Fruit fly (Drosophila melanogaster) whole organism, embryonic: ENCODE results near the gene Blimp-1.
A peak's percentile ranks its signal among the peaks of the same experiment; 100 is the strongest.

Experiments used
- Antp ChIP-seq: fragments of 200-800 bp; sonication (Bioruptor generic); optimal IDR thresholded peaks from 3 replicates; lab custom pipeline; 2016; ENCODE audit warnings: missing biosample characterization, missing genetic modification characterization
- B-H2 ChIP-seq: fragments of 200-800 bp; sonication (Bioruptor generic); optimal IDR thresholded peaks from 2 replicates; lab custom pipeline; 2018; ENCODE audit warnings: missing biosample characterization, mild to moderate bottlenecking, missing genetic modification characterization
- Blimp-1 ChIP-seq: fragments of 200-800 bp; sonication (Bioruptor generic); optimal IDR thresholded peaks from 3 replicates; lab custom pipeline; 2018; ENCODE audit warnings: missing biosample characterization, missing genetic modification characterization, mild to moderate bottlenecking, moderate library complexity, missing genetic modification reagents
- CG10267 ChIP-seq: fragments of 200-800 bp; sonication (Bioruptor generic); optimal IDR thresholded peaks from 2 replicates; lab custom pipeline; 2018; ENCODE audit warnings: missing biosample characterization, mild to moderate bottlenecking, missing genetic modification characterization, moderate library complexity
- CG10979 ChIP-seq: fragments of 200-800 bp; sonication (Bioruptor generic); optimal IDR thresholded peaks from 2 replicates; lab custom pipeline; 2018; ENCODE audit warnings: missing biosample characterization, mild to moderate bottlenecking, missing genetic modification characterization, moderate library complexity
- CG12769 ChIP-seq: fragments of 200-800 bp; sonication (Bioruptor generic); optimal IDR thresholded peaks from 2 replicates; lab custom pipeline; 2019; ENCODE audit warnings: missing biosample characterization, mild to moderate bottlenecking, missing genetic modification characterization, moderate library complexity
- CG14014 ChIP-seq: fragments of 200-800 bp; sonication (Bioruptor generic); IDR thresholded peaks from 2 replicates; pipeline ENCODE4 v1.3.6; 2022; ENCODE audit warnings: missing biosample characterization, missing genetic modification characterization
- CG14710 ChIP-seq: fragments of 200-800 bp; sonication (Bioruptor generic); optimal IDR thresholded peaks from 3 replicates; lab custom pipeline; 2019; ENCODE audit warnings: missing biosample characterization, mild to moderate bottlenecking, missing genetic modification characterization, moderate library complexity
- CG15601 ChIP-seq: fragments of 200-800 bp; sonication (Bioruptor generic); optimal IDR thresholded peaks from 3 replicates; lab custom pipeline; 2019; ENCODE audit warnings: missing biosample characterization, mild to moderate bottlenecking, missing genetic modification characterization, moderate library complexity
- CG17385 ChIP-seq: fragments of 200-800 bp; sonication (Bioruptor generic); optimal IDR thresholded peaks from 3 replicates; lab custom pipeline; 2018; ENCODE audit warnings: missing biosample characterization, mild to moderate bottlenecking, missing genetic modification characterization
- CG17829 ChIP-seq: fragments of 200-800 bp; optimal IDR thresholded peaks from 2 replicates; lab custom pipeline; 2019; ENCODE audit warnings: missing biosample characterization, mild to moderate bottlenecking, missing genetic modification characterization, moderate library complexity
- CG18262 ChIP-seq: fragments of 200-800 bp; optimal IDR thresholded peaks from 3 replicates; lab custom pipeline; 2019; ENCODE audit warnings: missing biosample characterization, mild to moderate bottlenecking, missing genetic modification characterization, moderate library complexity
- CG3163 ChIP-seq: fragments of 200-800 bp; sonication (Bioruptor generic); optimal IDR thresholded peaks from 3 replicates; lab custom pipeline; 2016; ENCODE audit warnings: missing biosample characterization, missing genetic modification characterization
- CG33557 ChIP-seq: fragments of 200-800 bp; sonication (Bioruptor generic); optimal IDR thresholded peaks from 2 replicates; lab custom pipeline; 2019; ENCODE audit warnings: missing biosample characterization, mild to moderate bottlenecking, missing genetic modification characterization, moderate library complexity
- CG34376 ChIP-seq: fragments of 200-800 bp; sonication (Bioruptor generic); optimal IDR thresholded peaks from 2 replicates; lab custom pipeline; 2018; ENCODE audit warnings: missing biosample characterization, mild to moderate bottlenecking, missing genetic modification characterization
- CG7372 ChIP-seq: fragments of 200-800 bp; sonication (Bioruptor generic); IDR thresholded peaks from 2 replicates; pipeline ENCODE4 v1.3.6; 2022; ENCODE audit warnings: missing biosample characterization, missing genetic modification characterization
- CG7839 ChIP-seq: fragments of 200-800 bp; sonication (Bioruptor generic); optimal IDR thresholded peaks from 3 replicates; lab custom pipeline; 2018; ENCODE audit warnings: missing biosample characterization, mild to moderate bottlenecking, missing genetic modification characterization, moderate library complexity
- D ChIP-seq, 2 experiments: fragments of 200-800 bp in 1 of 2; fragments of >200 bp in 1 of 2; sonication (Bioruptor generic) in 1 of 2; optimal IDR thresholded peaks; 2 replicates in 1 of 2; 3 replicates in 1 of 2; lab custom pipeline; 2017; ENCODE audit warnings: mild to moderate bottlenecking in 1 of 2, missing biosample characterization in 1 of 2, missing genetic modification characterization in 1 of 2, missing genetic modification reagents in 1 of 2
- Doc2 ChIP-seq: fragments of 200-800 bp; sonication (Bioruptor generic); IDR thresholded peaks from 2 replicates; pipeline ENCODE4 v1.3.6; 2022; ENCODE audit warnings: missing biosample characterization, missing genetic modification characterization
- E2f1 ChIP-seq: fragments of 200-800 bp; sonication (Bioruptor generic); IDR thresholded peaks from 2 replicates; pipeline ENCODE4 v1.3.6; 2022; ENCODE audit warnings: missing biosample characterization, missing genetic modification characterization
- Ets65A ChIP-seq: fragments of 200-800 bp; sonication (Bioruptor generic); peaks from one replicate; lab custom pipeline; 2016; ENCODE audit warnings: missing biosample characterization, missing genetic modification characterization
- Gug ChIP-seq: fragments of 200-800 bp; sonication (Bioruptor generic); IDR thresholded peaks from 4 replicates; pipeline ENCODE4 v1.3.6; 2022; ENCODE audit warnings: missing biosample characterization, missing genetic modification characterization
- Hsf ChIP-seq: fragments of 200-800 bp; sonication (Bioruptor generic); optimal IDR thresholded peaks from 3 replicates; lab custom pipeline; 2016; ENCODE audit warnings: missing biosample characterization, missing genetic modification characterization
- Lpt ChIP-seq: fragments of >200 bp; optimal IDR thresholded peaks from 2 replicates; lab custom pipeline; 2018; ENCODE audit warnings: missing biosample characterization, missing genetic modification characterization
- Neu2 ChIP-seq: fragments of 200-800 bp; sonication (Bioruptor generic); optimal IDR thresholded peaks from 3 replicates; lab custom pipeline; 2016; ENCODE audit warnings: missing biosample characterization, missing genetic modification characterization, borderline replicate concordance
- Sry-δ ChIP-seq: fragments of 200-800 bp; sonication (Bioruptor generic); optimal IDR thresholded peaks from 2 replicates; lab custom pipeline; 2016; ENCODE audit warnings: missing biosample characterization, missing genetic modification characterization
- Trl ChIP-seq, 3 experiments: fragments of >200 bp in 2 of 3; fragments of 200-800 bp in 1 of 3; sonication (Bioruptor generic) in 1 of 3; optimal IDR thresholded peaks; 2 replicates in 1 of 3; 3 replicates in 2 of 3; lab custom pipeline; 2016 to 2017; ENCODE audit warnings: missing biosample characterization in 1 of 3, missing genetic modification characterization in 1 of 3
- Xrp1 ChIP-seq: fragments of 200-800 bp; sonication (Bioruptor generic); IDR thresholded peaks from 2 replicates; pipeline ENCODE4 v1.3.6; 2022; ENCODE audit warnings: missing biosample characterization, missing genetic modification characterization
- bbx ChIP-seq: fragments of 200-800 bp; sonication (Bioruptor generic); IDR thresholded peaks from 2 replicates; pipeline ENCODE4 v1.3.6; 2022; ENCODE audit warnings: missing biosample characterization, missing genetic modification characterization; ENCODE audit not compliant: partially characterized antibody
- bsh ChIP-seq, 2 experiments: fragments of 200-800 bp; sonication (Bioruptor generic); optimal IDR thresholded peaks; 2 replicates each; lab custom pipeline; 2017 to 2018; ENCODE audit warnings: mild to moderate bottlenecking in 2 of 2, missing biosample characterization in 2 of 2, missing genetic modification characterization in 2 of 2, moderate library complexity in 1 of 2
- chinmo ChIP-seq: fragments of 200-800 bp; sonication (Bioruptor generic); IDR thresholded peaks from 4 replicates; pipeline ENCODE4 v1.3.6; 2022; ENCODE audit warnings: missing biosample characterization, missing genetic modification characterization; ENCODE audit not compliant: partially characterized antibody
- dmrt11E ChIP-seq: fragments of 200-800 bp; sonication (Bioruptor generic); optimal IDR thresholded peaks from 3 replicates; lab custom pipeline; 2018; ENCODE audit warnings: missing biosample characterization, mild to moderate bottlenecking, missing genetic modification characterization, moderate library complexity
- gem ChIP-seq: fragments of 200-800 bp; sonication (Bioruptor generic); optimal IDR thresholded peaks from 2 replicates; lab custom pipeline; 2019; ENCODE audit warnings: missing biosample characterization, mild to moderate bottlenecking, missing genetic modification characterization, moderate library complexity
- grn ChIP-seq: fragments of 200-800 bp; sonication (Bioruptor generic); optimal IDR thresholded peaks from 3 replicates; lab custom pipeline; 2017; ENCODE audit warnings: missing biosample characterization, missing genetic modification characterization
- gsb-n ChIP-seq: fragments of 200-800 bp; sonication (Bioruptor generic); optimal IDR thresholded peaks from 3 replicates; lab custom pipeline; 2018; ENCODE audit warnings: missing biosample characterization, mild to moderate bottlenecking, missing genetic modification characterization
- kni ChIP-seq: fragments of 200-800 bp; sonication (Bioruptor generic); optimal IDR thresholded peaks from 3 replicates; lab custom pipeline; 2017; ENCODE audit warnings: mild to moderate bottlenecking, missing biosample characterization, missing genetic modification reagents, missing genetic modification characterization
- lbe ChIP-seq: fragments of 200-800 bp; sonication (Bioruptor generic); optimal IDR thresholded peaks from 2 replicates; lab custom pipeline; 2016; ENCODE audit warnings: missing biosample characterization, mild to moderate bottlenecking, missing genetic modification characterization
- mld ChIP-seq: fragments of 200-800 bp; sonication (Bioruptor generic); IDR thresholded peaks from 3 replicates; pipeline ENCODE4 v1.3.6; 2022; ENCODE audit warnings: missing biosample characterization, missing genetic modification characterization; ENCODE audit not compliant: partially characterized antibody
- otp ChIP-seq: fragments of 200-800 bp; sonication (Bioruptor generic); IDR thresholded peaks from 3 replicates; pipeline ENCODE4, ENCODE4 v1.3.6; 2022; ENCODE audit warnings: missing biosample characterization, missing genetic modification characterization
- pita ChIP-seq: fragments of 200-800 bp; sonication (Bioruptor generic); optimal IDR thresholded peaks from 2 replicates; lab custom pipeline; 2017; ENCODE audit warnings: missing biosample characterization, mild to moderate bottlenecking, missing genetic modification characterization
- pum ChIP-seq: fragments of 200-800 bp; sonication (Bioruptor generic); optimal IDR thresholded peaks from 2 replicates; lab custom pipeline; 2016; ENCODE audit warnings: missing biosample characterization, missing genetic modification characterization
- trh ChIP-seq: fragments of 200-800 bp; sonication (Bioruptor generic); optimal IDR thresholded peaks from 2 replicates; lab custom pipeline; 2016; ENCODE audit warnings: missing biosample characterization, missing genetic modification characterization
- vvl ChIP-seq: fragments of 200-800 bp; sonication (Bioruptor generic); IDR thresholded peaks from 2 replicates; pipeline ENCODE4 v1.3.6; 2022; ENCODE audit warnings: missing biosample characterization, missing genetic modification characterization
- zen2 ChIP-seq: fragments of 200-800 bp; sonication (Bioruptor generic); IDR thresholded peaks from 3 replicates; pipeline ENCODE4 v1.3.6; 2022; ENCODE audit warnings: missing biosample characterization, missing genetic modification characterization; ENCODE audit not compliant: partially characterized antibody

The Blimp-1 gene

DNA sequence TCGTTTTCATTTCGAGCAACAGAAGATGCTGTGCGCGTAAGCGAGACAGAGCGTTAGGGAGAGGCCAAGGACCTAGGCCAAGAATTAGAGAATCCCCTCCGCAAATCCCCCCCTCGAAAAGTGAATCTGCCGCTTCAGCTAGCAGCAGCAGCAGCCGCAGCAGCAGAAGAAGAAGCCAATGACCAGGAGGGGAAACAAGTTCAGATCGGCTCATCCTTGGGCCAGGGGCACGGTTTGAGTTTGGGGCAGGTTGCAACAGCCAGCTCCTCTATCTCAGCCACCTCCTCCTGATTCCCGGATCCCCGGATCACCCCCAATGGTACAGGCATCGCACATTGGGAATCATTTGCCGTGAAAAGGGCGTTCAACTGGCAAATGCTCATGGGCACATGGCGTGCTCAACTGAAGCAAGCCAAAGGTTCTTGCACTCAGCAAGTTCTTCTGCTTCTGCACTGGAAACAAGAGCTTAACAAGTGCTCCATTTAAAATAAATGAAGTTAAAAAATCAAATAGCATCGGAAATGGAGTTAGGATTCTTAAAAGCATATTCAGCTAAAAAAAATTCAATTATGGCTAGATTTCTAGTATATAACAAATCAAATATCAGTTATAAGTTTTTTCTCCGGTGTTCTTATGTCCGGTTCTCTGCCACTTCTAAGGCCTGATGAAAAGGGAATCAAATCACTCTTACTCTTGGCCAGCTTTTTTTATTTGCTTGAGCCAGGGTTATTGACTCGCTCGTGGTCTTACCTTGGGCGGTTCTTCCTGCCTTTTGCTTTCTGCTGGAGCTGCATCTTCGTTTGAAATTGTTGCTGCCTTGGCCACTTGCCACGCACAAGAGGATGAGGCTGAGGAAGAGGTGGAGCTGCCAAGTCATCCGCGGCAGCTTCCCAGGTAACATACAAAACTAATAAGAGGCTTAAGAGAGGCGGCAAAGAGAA lies 2.7 kb downstream of the Blimp-1 start (continued):
- TF ChIP-seq Doc2 (no peak), Ets65A (GFP tag; lab: Kevin White, UChicago) (peak; percentile 86), B-H2 (GFP tag; lab: Kevin White, UChicago) (no peak), CG18262 (tag; lab: Kevin White, UChicago) (peak; percentile 34), CG7839 (no peak), gsb-n (tag; lab: Kevin White, UChicago) (no peak), CG12769 (tag; lab: Kevin White, UChicago) (no peak), vvl (GFP tag; lab: Robert Waterston, UW) (no peak), CG10267 (tag; lab: Kevin White, UChicago) (peak; percentile 3), Hsf (GFP tag; lab: Kevin White, UChicago) (no peak), trh (GFP tag; lab: Kevin White, UChicago) (no peak), pum (GFP tag; lab: Kevin White, UChicago) (no peak), Antp (GFP tag; lab: Kevin White, UChicago) (no peak), gem (tag; lab: Kevin White, UChicago) (peak; percentile 6), CG7372 (no peak), Xrp1 (peak; percentile 56), CG14710 (tag; lab: Kevin White, UChicago) (peak; percentile 30), CG17829 (peak; percentile 15), Lpt (GFP tag; lab: Kevin White, UChicago) (no peak), CG17385 (GFP tag; lab: Kevin White, UChicago) (no peak), Neu2 (GFP tag; lab: Kevin White, UChicago) (no peak), lbe (peak; percentile 85), bsh (GFP tag; optimal IDR thresholded peaks at IDR 0.05; lab: Kevin White, UChicago) (peak in 1 of 2 experiments; percentile 66), CG10979 (tag; lab: Kevin White, UChicago) (peak; percentile 57), mld (GFP tag; lab: Robert Waterston, UW) (no peak), Sry-δ (GFP tag; lab: Kevin White, UChicago) (no peak)

DNA sequence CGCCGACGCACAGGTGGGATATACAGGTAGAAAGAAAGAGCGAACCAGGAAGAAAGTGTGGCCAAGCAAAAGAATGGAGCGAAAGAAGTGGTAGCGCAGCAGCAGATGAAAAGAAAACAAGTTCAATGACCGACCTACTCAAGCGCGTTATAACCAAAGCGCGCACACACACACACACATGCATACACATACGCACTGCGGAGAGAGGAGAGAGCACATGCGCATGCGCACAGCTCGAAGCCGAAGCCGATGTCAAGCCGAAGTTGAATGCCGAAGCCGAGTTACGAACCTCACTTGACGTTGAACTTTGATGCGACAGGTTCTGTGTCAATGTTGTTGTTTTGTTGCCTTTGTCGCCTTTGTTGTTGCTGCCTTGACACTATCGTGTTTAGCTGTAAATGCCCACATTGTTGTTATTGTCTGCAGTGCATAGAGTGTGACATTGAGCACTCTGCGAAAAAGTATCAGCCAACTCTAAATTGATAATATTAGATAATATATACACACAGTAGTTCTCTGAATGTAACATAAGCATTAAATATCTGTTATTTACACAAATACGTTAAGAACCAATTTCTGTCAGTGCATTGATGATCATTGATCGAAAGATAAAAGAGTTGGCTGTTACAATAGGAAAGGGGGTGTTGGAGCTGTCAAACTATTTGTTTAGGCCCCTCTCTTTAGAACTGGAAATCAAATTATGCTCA lies 3.6 kb downstream of the Blimp-1 start:
- TF ChIP-seq bbx (0 out of 2 replicates have a peak, but pooled peaks have one; percentile 41), dmrt11E (tag; lab: Kevin White, UChicago) (peak; percentile 22), CG12769 (tag; lab: Kevin White, UChicago) (no peak), kni (GFP tag; lab: Kevin White, UChicago) (peak; percentile 73), Trl (optimal IDR thresholded peaks at IDR 0.05; lab: Kevin White, UChicago) (peak; percentile 59 to 78), Trl (GFP tag; optimal IDR thresholded peaks at IDR 0.05; lab: Kevin White, UChicago) (no peak), D (optimal IDR thresholded peaks at IDR 0.05; lab: Kevin White, UChicago) (peak; percentile 91), D (GFP tag; optimal IDR thresholded peaks at IDR 0.05; lab: Kevin White, UChicago) (peak; percentile 6), CG15601 (tag; lab: Kevin White, UChicago) (peak; percentile 7), Gug (GFP tag; lab: Robert Waterston, UW) (no peak), zen2 (GFP tag; lab: Robert Waterston, UW) (0 out of 3 replicates have a peak, but pooled peaks have one; percentile 39), Blimp-1 (GFP tag; lab: Kevin White, UChicago) (peak; percentile 58), CG18262 (tag; lab: Kevin White, UChicago) (peak; percentile 19), otp (GFP tag; lab: Robert Waterston, UW) (0 out of 3 replicates have a peak, but pooled peaks have one; percentile 6), CG3163 (GFP tag; lab: Kevin White, UChicago) (peak; percentile 94), CG34376 (GFP tag; lab: Kevin White, UChicago) (no peak), pita (GFP tag; lab: Kevin White, UChicago) (peak; percentile 10), E2f1 (GFP tag; lab: Robert Waterston, UW) (peak; percentile 8; the same call in 1 of the 2 replicates), CG14014 (GFP tag; lab: Robert Waterston, UW) (no peak), chinmo (GFP tag; lab: Robert Waterston, UW) (peak; percentile 92; the same call in 3 of the 4 replicates), CG33557 (GFP tag; lab: Kevin White, UChicago) (no peak), vvl (GFP tag; lab: Robert Waterston, UW) (peak; percentile 17; the same call in 1 of the 2 replicates), grn (GFP tag; lab: Kevin White, UChicago) (peak; percentile 10)
